Fruit fly (Drosophila melanogaster): ENCODE measurements around the gene mask.

The mask gene

DNA sequence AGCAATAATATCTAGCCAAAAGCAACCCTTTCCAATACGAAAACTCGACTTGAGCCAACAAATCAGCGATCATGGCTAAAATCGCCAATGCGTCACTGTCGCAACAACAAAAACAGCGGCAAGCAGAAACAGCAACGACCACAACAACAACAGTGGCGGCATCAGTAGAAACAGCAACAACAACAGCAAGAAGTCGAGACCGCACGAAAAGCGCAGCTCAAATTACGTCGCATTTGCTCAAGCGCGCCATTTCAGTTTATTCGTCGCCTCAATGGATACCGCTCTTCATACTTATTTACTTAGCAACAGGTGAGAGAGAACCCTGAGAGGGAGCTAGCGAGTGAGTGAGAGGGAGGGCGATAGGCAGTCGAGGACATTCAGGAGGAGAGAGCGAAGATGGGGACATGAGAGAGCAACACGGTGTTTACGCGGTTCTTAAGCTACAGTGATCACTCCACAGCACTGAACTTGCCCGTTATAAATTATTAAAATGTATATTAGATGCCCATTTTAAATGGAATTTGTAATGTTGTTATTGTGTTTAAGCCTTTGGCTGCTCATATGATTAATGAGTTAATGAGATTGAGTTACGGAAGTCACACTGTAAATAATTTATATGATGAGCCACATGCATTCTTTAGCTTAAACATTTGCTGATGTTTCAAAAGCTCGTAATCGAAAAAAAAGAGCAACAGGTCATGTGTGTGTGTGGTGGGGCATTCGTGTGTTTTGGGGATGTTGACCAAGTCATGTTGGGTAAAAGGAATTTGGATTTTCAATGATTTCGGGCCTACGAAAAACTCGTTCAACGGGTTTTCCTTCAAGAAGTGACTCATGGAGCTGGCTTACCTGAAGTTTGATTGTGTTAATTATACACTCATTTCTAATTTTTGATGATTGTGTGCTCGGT lies 65.4 kb downstream of the mask start:
- peak; percentile 90 for TF ChIP-seq kay (GFP tag; ENCODE audit: borderline replicate concordance)
- peak; percentile 85 for TF ChIP-seq CG14711 (tag; optimal IDR thresholded peaks at IDR 0.05)
- peak; percentile 50 for TF ChIP-seq CG12768 (GFP tag; optimal IDR thresholded peaks at IDR 0.05)
- peak; percentile 87 for TF ChIP-seq CG1620 (GFP tag; optimal IDR thresholded peaks at IDR 0.05)
- peak; percentile 43 for TF ChIP-seq CG7045 (GFP tag; optimal IDR thresholded peaks at IDR 0.05)
- TF ChIP-seq pad (GFP tag; optimal IDR thresholded peaks at IDR 0.05), result peak; percentile 9
- no peak for TF ChIP-seq Clk (GFP tag; optimal IDR thresholded peaks at IDR 0.05)
- peak; percentile 95 for TF ChIP-seq bab1 (GFP tag; optimal IDR thresholded peaks at IDR 0.05)
- peak; percentile 12 for TF ChIP-seq toe (GFP tag; optimal IDR thresholded peaks at IDR 0.05)
- peak; percentile 80 for TF ChIP-seq Crg-1 (GFP tag; optimal IDR thresholded peaks at IDR 0.05)
- peak; percentile 24 for TF ChIP-seq ovo (GFP tag; optimal IDR thresholded peaks at IDR 0.05)
- peak; percentile 57 for TF ChIP-seq CG11617 (GFP tag; optimal IDR thresholded peaks at IDR 0.05)
- TF ChIP-seq CG33017 (tag; optimal IDR thresholded peaks at IDR 0.05), result peak; percentile 85
- TF ChIP-seq Hr96 (GFP tag; optimal IDR thresholded peaks at IDR 0.05), result peak; percentile 66
- peak; percentile 92 for TF ChIP-seq CG7101 (tag; optimal IDR thresholded peaks at IDR 0.05)
- TF ChIP-seq CG5204 (GFP tag; optimal IDR thresholded peaks at IDR 0.05), result peak; percentile 5
- peak; percentile 50 for TF ChIP-seq Mnt (GFP tag; optimal IDR thresholded peaks at IDR 0.05)
- no peak for TF ChIP-seq cnc (optimal IDR thresholded peaks at IDR 0.05)
- TF ChIP-seq tj (GFP tag; optimal IDR thresholded peaks at IDR 0.05), result peak; percentile 93
- no peak for TF ChIP-seq cic (GFP tag; optimal IDR thresholded peaks at IDR 0.05)

DNA sequence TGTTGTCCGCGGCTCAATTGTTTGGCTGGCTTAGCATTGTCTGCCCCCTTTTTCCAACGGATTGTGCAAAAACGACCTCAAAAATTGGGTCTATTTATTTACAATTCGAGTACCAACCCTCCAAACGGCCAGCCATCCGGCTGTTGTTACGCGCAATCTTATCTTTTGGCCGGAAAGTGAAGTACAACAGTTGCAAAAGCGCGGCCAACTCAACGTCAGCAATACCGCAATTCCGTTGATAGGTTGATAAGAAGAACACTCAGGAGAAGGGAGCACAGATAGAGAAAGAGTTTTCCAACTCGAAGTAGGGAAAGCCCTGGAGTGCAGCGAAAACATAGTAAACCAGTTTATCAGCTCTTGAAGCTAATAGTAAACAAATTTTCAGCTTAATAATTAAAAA lies 66.6 kb downstream of the mask start:
- TF ChIP-seq kay (GFP tag; ENCODE audit: borderline replicate concordance) (peak; percentile 89), cic (GFP tag; optimal IDR thresholded peaks at IDR 0.05) (peak; percentile 64), CG33017 (tag; optimal IDR thresholded peaks at IDR 0.05) (no peak)

DNA sequence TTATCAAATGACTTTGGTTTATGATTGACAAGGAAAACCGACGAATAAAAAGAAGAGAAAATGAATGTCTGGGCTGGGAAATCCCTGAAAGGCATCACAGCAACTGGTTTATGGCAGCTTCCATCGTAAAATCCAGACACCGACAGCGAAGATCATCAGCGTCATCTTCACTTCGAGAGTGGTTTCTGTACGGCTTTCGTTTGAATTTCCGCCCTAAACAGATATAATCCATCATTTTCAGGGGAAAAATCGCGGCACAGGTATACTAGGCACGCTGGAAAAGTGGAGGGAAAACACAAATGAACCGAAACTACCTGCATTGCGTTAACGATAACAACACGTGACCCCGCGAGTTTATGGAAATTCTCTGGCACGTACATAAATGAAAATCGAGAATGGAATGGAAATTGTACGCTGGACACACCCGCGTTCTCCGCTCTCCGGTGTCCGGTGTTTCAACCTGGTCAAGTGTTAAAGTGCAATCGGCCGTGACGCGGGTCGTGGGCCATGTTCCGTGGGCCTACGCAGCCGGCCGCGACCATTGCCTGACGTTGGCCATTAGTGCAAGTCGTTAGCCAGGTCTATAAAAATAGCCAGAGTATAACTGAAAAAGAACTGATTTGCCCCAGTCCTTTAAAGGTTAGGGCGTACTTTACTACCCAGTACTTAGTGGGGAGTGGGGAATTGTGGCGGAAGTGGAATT lies 67.2 kb downstream of the mask start:
- TF ChIP-seq pad (GFP tag; optimal IDR thresholded peaks at IDR 0.05) (no peak), CG12768 (GFP tag; optimal IDR thresholded peaks at IDR 0.05) (no peak), cnc (optimal IDR thresholded peaks at IDR 0.05) (no peak), CG1620 (GFP tag; optimal IDR thresholded peaks at IDR 0.05) (no peak), CG33017 (tag; optimal IDR thresholded peaks at IDR 0.05) (no peak), CG11617 (GFP tag; optimal IDR thresholded peaks at IDR 0.05) (no peak), CG7045 (GFP tag; optimal IDR thresholded peaks at IDR 0.05) (no peak), Crg-1 (GFP tag; optimal IDR thresholded peaks at IDR 0.05) (no peak), toe (GFP tag; optimal IDR thresholded peaks at IDR 0.05) (no peak), Clk (GFP tag; optimal IDR thresholded peaks at IDR 0.05) (no peak)

DNA sequence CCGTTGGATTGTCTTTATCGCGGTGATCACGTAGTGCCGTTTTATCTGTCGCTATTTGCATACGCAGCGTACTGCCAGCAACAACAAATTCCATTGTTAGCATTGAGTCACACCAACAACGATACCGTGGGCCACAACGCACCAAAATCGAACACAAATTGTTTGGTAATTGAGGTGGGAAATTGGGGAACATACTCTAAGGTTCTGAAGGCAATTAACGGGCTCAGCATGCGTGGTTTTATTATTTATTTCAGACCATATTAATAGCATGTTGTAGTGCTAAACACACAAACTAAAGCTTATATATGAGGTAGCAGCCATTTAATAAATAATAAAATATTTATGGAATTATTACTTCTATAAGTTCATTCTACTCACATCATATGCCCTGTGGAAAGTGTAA lies 68.2 kb downstream of the mask start:
- TF ChIP-seq Hr96 (GFP tag; optimal IDR thresholded peaks at IDR 0.05) (no peak), CG1620 (GFP tag; optimal IDR thresholded peaks at IDR 0.05) (peak; percentile 23), CG12768 (GFP tag; optimal IDR thresholded peaks at IDR 0.05) (peak; percentile 45), Crg-1 (GFP tag; optimal IDR thresholded peaks at IDR 0.05) (no peak), CG11617 (GFP tag; optimal IDR thresholded peaks at IDR 0.05) (peak; percentile 21), CG7101 (tag; optimal IDR thresholded peaks at IDR 0.05) (peak; percentile 21), pad (GFP tag; optimal IDR thresholded peaks at IDR 0.05) (no peak), bab1 (GFP tag; optimal IDR thresholded peaks at IDR 0.05) (no peak), toe (GFP tag; optimal IDR thresholded peaks at IDR 0.05) (no peak), Mnt (GFP tag; optimal IDR thresholded peaks at IDR 0.05) (peak; percentile 11), cic (GFP tag; optimal IDR thresholded peaks at IDR 0.05) (peak; percentile 39), CG14711 (tag; optimal IDR thresholded peaks at IDR 0.05) (no peak), Clk (GFP tag; optimal IDR thresholded peaks at IDR 0.05) (no peak), CG33017 (tag; optimal IDR thresholded peaks at IDR 0.05) (no peak), CG5204 (GFP tag; optimal IDR thresholded peaks at IDR 0.05) (peak; percentile 2), ovo (GFP tag; optimal IDR thresholded peaks at IDR 0.05) (no peak), cnc (optimal IDR thresholded peaks at IDR 0.05) (no peak), CG7045 (GFP tag; optimal IDR thresholded peaks at IDR 0.05) (peak; percentile 40), kay (GFP tag; ENCODE audit: borderline replicate concordance) (peak; percentile 81), tj (GFP tag; optimal IDR thresholded peaks at IDR 0.05) (peak; percentile 42)

DNA sequence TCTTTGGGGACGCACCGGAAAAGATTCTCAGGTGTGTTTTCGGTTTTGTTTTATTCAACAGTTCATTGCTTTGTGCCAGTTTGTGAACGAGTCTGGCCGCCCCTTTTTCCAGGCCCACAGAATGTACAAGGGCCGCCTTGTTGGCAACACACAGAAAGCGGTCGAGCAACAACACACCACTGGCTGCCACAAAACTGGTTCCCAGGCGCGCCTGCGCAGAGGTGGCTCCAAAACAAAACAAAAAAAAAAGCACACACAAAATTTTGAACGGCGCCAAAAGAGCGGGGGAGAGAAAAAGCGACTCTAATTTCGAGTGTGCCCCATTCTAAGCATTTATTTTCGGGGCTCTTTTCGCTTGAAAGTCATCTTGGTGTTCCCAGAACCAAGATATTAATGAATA lies 68.8 kb downstream of the mask start:
- no peak for TF ChIP-seq cnc (optimal IDR thresholded peaks at IDR 0.05)
- TF ChIP-seq cic (GFP tag; optimal IDR thresholded peaks at IDR 0.05), result no peak
- TF ChIP-seq CG7045 (GFP tag; optimal IDR thresholded peaks at IDR 0.05), result no peak
- no peak for TF ChIP-seq Mnt (GFP tag; optimal IDR thresholded peaks at IDR 0.05)
- no peak for TF ChIP-seq Hr96 (GFP tag; optimal IDR thresholded peaks at IDR 0.05)
- no peak for TF ChIP-seq CG11617 (GFP tag; optimal IDR thresholded peaks at IDR 0.05)
- TF ChIP-seq toe (GFP tag; optimal IDR thresholded peaks at IDR 0.05), result no peak
- no peak for TF ChIP-seq Crg-1 (GFP tag; optimal IDR thresholded peaks at IDR 0.05)
- TF ChIP-seq ovo (GFP tag; optimal IDR thresholded peaks at IDR 0.05), result no peak
- no peak for TF ChIP-seq Clk (GFP tag; optimal IDR thresholded peaks at IDR 0.05)
- no peak for TF ChIP-seq CG33017 (tag; optimal IDR thresholded peaks at IDR 0.05)
- TF ChIP-seq kay (GFP tag; ENCODE audit: borderline replicate concordance), result no peak
- no peak for TF ChIP-seq CG14711 (tag; optimal IDR thresholded peaks at IDR 0.05)
- no peak for TF ChIP-seq bab1 (GFP tag; optimal IDR thresholded peaks at IDR 0.05)
- TF ChIP-seq CG7101 (tag; optimal IDR thresholded peaks at IDR 0.05), result no peak
- no peak for TF ChIP-seq pad (GFP tag; optimal IDR thresholded peaks at IDR 0.05)
- TF ChIP-seq tj (GFP tag; optimal IDR thresholded peaks at IDR 0.05), result no peak
- TF ChIP-seq CG1620 (GFP tag; optimal IDR thresholded peaks at IDR 0.05), result no peak

Data from whole organism, adult.